Worm (Caenorhabditis elegans) whole organism, mixed stage, embryonic: ENCODE measurements around the gene gpa-1.

Experiments used
- ceh-43 ChIP-seq: fragments of 200-800 bp; sonication (Bioruptor generic); optimal IDR thresholded peaks from 2 replicates; lab custom pipeline; 2018; ENCODE audit warnings: mild to moderate bottlenecking, missing genetic modification characterization, moderate library complexity, missing compliant biosample characterization
- elt-1 ChIP-seq: sonication (generic microtip); optimal IDR thresholded peaks from 2 replicates; lab custom pipeline; 2017; ENCODE audit warnings: missing genetic modification characterization, mild to moderate bottlenecking, missing compliant biosample characterization, antibody characterized with exemption, moderate library complexity, borderline replicate concordance; ENCODE audit not compliant: insufficient read depth
- ham-2 ChIP-seq: fragments of 200-800 bp; sonication (Bioruptor generic); optimal IDR thresholded peaks from 2 replicates; lab custom pipeline; 2018; ENCODE audit warnings: mild to moderate bottlenecking, missing genetic modification characterization, missing compliant biosample characterization
- lin-13 ChIP-seq: fragments of 150-350 bp; optimal IDR thresholded peaks from 2 replicates; lab custom pipeline; 2014; ENCODE audit warnings: missing biosample characterization, missing genetic modification characterization
- nhr-12 ChIP-seq: fragments of 150-350 bp; optimal IDR thresholded peaks from 2 replicates; lab custom pipeline; 2014; ENCODE audit warnings: missing biosample characterization, missing genetic modification characterization
- nhr-237 ChIP-seq: fragments of 150-350 bp; optimal IDR thresholded peaks from 2 replicates; lab custom pipeline; 2014; ENCODE audit warnings: missing biosample characterization, missing genetic modification characterization
- nhr-28 ChIP-seq: fragments of 150-350 bp; optimal IDR thresholded peaks from 2 replicates; lab custom pipeline; 2014; ENCODE audit warnings: missing biosample characterization, missing genetic modification characterization
- pha-4 ChIP-seq: fragments of 150-350 bp; optimal IDR thresholded peaks from 2 replicates; lab custom pipeline; 2018; ENCODE audit warnings: missing biosample characterization, missing genetic modification reagents, missing genetic modification characterization
- snpc-4 ChIP-seq: fragments of 150-350 bp; optimal IDR thresholded peaks from 2 replicates; lab custom pipeline; 2014; ENCODE audit warnings: missing biosample characterization, missing genetic modification characterization

ce11 chrV:11196109-11196508, 18.6 kb upstream of the gpa-1 start, which contains the start of gene clc-6:
- TF ChIP-seq pha-4 (no peak), elt-1 (no peak), nhr-237 (no peak), ceh-43 (no peak), nhr-12 (tag; lab: Kevin White, UChicago) (no peak), ham-2 (GFP tag; lab: Kevin White, UChicago) (no peak), nhr-28 (no peak), lin-13 (tag; lab: Kevin White, UChicago) (no peak), snpc-4 (no peak)
